Fruit fly (Drosophila melanogaster): Measurements from ENCODE around the gene vrs.

vrs gene

dm6 chr3R:12406235-12407196, 40.9 kb upstream of the vrs start, which contains the start of gene CG5167 (continued):
- no peak for TF ChIP-seq CG14014 (GFP tag; IDR thresholded peaks at IDR 0.05)
- no peak for TF ChIP-seq esg (GFP tag; conservative IDR thresholded peaks at IDR 0.05)
- 0 out of 3 replicates have a peak, but pooled peaks have one; percentile 30 for TF ChIP-seq gce (GFP tag; IDR thresholded peaks at IDR 0.05)
- no peak for TF ChIP-seq bcd (GFP tag; optimal IDR thresholded peaks at IDR 0.05)
- TF ChIP-seq zen2 (GFP tag; IDR thresholded peaks at IDR 0.05; ENCODE audit: partially characterized antibody), result no peak
- TF ChIP-seq Sox100B (GFP tag; optimal IDR thresholded peaks at IDR 0.05), result no peak
- TF ChIP-seq chm (GFP tag; IDR thresholded peaks at IDR 0.05), result no peak; the same call in 1 of the 2 replicates
- no peak for TF ChIP-seq Kr (GFP tag; optimal IDR thresholded peaks at IDR 0.05)
- TF ChIP-seq ems (GFP tag; optimal IDR thresholded peaks at IDR 0.05), result no peak
- no peak for TF ChIP-seq pros (GFP tag; optimal IDR thresholded peaks at IDR 0.05)
- no peak for TF ChIP-seq NFAT (GFP tag; IDR thresholded peaks at IDR 0.05)
- peak; percentile 51 for TF ChIP-seq CG15514 (GFP tag; optimal IDR thresholded peaks at IDR 0.05)
- TF ChIP-seq sr (GFP tag; IDR thresholded peaks at IDR 0.05), result no peak
- TF ChIP-seq CG4854 (GFP tag; optimal IDR thresholded peaks at IDR 0.05), result no peak
- TF ChIP-seq CG3065 (GFP tag; optimal IDR thresholded peaks at IDR 0.05), result no peak
- no peak for TF ChIP-seq CG7745 (tag; optimal IDR thresholded peaks at IDR 0.05)
- TF ChIP-seq inv (GFP tag; IDR thresholded peaks at IDR 0.05; ENCODE audit: partially characterized antibody), result no peak
- TF ChIP-seq Awh (GFP tag; IDR thresholded peaks at IDR 0.05), result no peak
- no peak for TF ChIP-seq ash1 (GFP tag; optimal IDR thresholded peaks at IDR 0.05)
- TF ChIP-seq CG14860 (GFP tag; IDR thresholded peaks at IDR 0.05; ENCODE audit: partially characterized antibody), result no peak
- TF ChIP-seq CG16863 (GFP tag; optimal IDR thresholded peaks at IDR 0.05), result no peak
- peak; percentile 51 for TF ChIP-seq CG3995 (GFP tag; optimal IDR thresholded peaks at IDR 0.05)
- peak; percentile 23 for TF ChIP-seq CG17385 (GFP tag; optimal IDR thresholded peaks at IDR 0.05)
- TF ChIP-seq hth (optimal IDR thresholded peaks at IDR 0.05), result no peak
- peak; percentile 22 for TF ChIP-seq luna (GFP tag; optimal IDR thresholded peaks at IDR 0.05)
- TF ChIP-seq CG8478 (optimal IDR thresholded peaks at IDR 0.05), result no peak
- peak; percentile 38 for TF ChIP-seq CG12155 (GFP tag; optimal IDR thresholded peaks at IDR 0.05)
- no peak for TF ChIP-seq CG3407 (GFP tag; optimal IDR thresholded peaks at IDR 0.05)
- TF ChIP-seq HLH4C (GFP tag; IDR thresholded peaks at IDR 0.05; ENCODE audit: partially characterized antibody), result peak; percentile 39; the same call in 2 of the 3 replicates
- no peak for TF ChIP-seq CG9932 (GFP tag; IDR thresholded peaks at IDR 0.05)
- TF ChIP-seq dmrt99B (tag; optimal IDR thresholded peaks at IDR 0.05), result no peak
- no peak for TF ChIP-seq CG5180 (GFP tag; optimal IDR thresholded peaks at IDR 0.05)
- no peak for TF ChIP-seq CG10366 (GFP tag; IDR thresholded peaks at IDR 0.05)
- no peak for TF ChIP-seq CTCF (GFP tag; optimal IDR thresholded peaks at IDR 0.05)
- no peak for TF ChIP-seq pb (GFP tag; optimal IDR thresholded peaks at IDR 0.05)
- TF ChIP-seq CG6683 (GFP tag; optimal IDR thresholded peaks at IDR 0.05), result no peak
- peak; percentile 34 for TF ChIP-seq CG30403 (GFP tag; optimal IDR thresholded peaks at IDR 0.05)
- TF ChIP-seq prd (optimal IDR thresholded peaks at IDR 0.05), result no peak
- TF ChIP-seq prd (GFP tag; IDR thresholded peaks at IDR 0.05), result no peak
- TF ChIP-seq phol (tag; optimal IDR thresholded peaks at IDR 0.05), result peak; percentile 48
- peak; percentile 11; the same call in 1 of the 3 replicates for TF ChIP-seq B-H1 (GFP tag; IDR thresholded peaks at IDR 0.05)
- no peak for TF ChIP-seq emc (GFP tag; optimal IDR thresholded peaks at IDR 0.05)
- TF ChIP-seq ato (GFP tag; IDR thresholded peaks at IDR 0.05; ENCODE audit: partially characterized antibody), result no peak
- TF ChIP-seq Neu2 (GFP tag; optimal IDR thresholded peaks at IDR 0.05; ENCODE audit: borderline replicate concordance), result no peak
- no peak for TF ChIP-seq ATbp (GFP tag; optimal IDR thresholded peaks at IDR 0.05)
- TF ChIP-seq CG18619 (GFP tag; optimal IDR thresholded peaks at IDR 0.05), result no peak
- peak; percentile 64 for TF ChIP-seq CG10267 (tag; optimal IDR thresholded peaks at IDR 0.05)
- no peak for TF ChIP-seq CG6689 (GFP tag; IDR thresholded peaks at IDR 0.05)
- TF ChIP-seq CG7372 (GFP tag; IDR thresholded peaks at IDR 0.05), result no peak
- no peak for TF ChIP-seq MTF-1 (GFP tag; optimal IDR thresholded peaks at IDR 0.05; ENCODE audit: borderline replicate concordance)
